Fruit fly (Drosophila melanogaster) S2 (cell line): ENCODE results near the gene ND-13B.

Experiments used
- CG8478 ChIP-seq: fragments of >200 bp; optimal IDR thresholded peaks from 2 replicates; lab custom pipeline; 2018
- CTCF ChIP-seq, 2 experiments: fragments of >200 bp; optimal IDR thresholded peaks; 2 replicates each; lab custom pipeline; 2018

DNA sequence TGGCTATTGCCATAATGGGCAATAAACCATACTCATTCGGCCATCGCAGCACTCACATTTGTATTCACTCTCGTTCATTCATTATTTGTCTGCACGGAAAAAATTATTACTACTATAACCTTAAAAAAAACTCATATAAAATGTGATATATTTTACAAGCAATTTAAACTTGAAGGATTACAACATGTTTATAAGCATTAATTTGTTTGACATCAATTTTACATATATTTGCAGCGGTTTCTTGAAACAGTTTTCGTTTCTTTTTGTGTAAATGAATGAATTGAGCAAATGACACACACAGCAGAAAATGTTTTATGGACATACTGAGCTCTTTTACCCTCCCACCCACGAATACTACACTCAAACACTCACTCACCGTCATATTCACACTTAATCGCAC is 39.6 kb upstream of the ND-13B start:
- TF ChIP-seq CG8478 (lab: Kevin White, UChicago) (no peak), CTCF (optimal IDR thresholded peaks at IDR 0.05; lab: Kevin White, UChicago) (no peak)
